Fruit fly (Drosophila melanogaster) whole organism, embryonic: ENCODE data around the gene klar.

Source experiments
- B-H1 ChIP-seq: fragments of 200-800 bp; sonication (Bioruptor generic); IDR thresholded peaks from 3 replicates; pipeline ENCODE4 v1.3.6; 2022; ENCODE audit warnings: missing biosample characterization, missing genetic modification characterization
- CG10209 ChIP-seq: fragments of 200-800 bp; sonication (Bioruptor generic); optimal IDR thresholded peaks from 3 replicates; lab custom pipeline; 2017; ENCODE audit warnings: missing biosample characterization, mild to moderate bottlenecking, missing genetic modification characterization, missing genetic modification reagents
- CG1024 ChIP-seq: fragments of 200-800 bp; sonication (Bioruptor generic); IDR thresholded peaks from 2 replicates; pipeline ENCODE4 v1.3.6; 2022; ENCODE audit warnings: missing biosample characterization, missing genetic modification characterization
- CG10431 ChIP-seq: fragments of 200-800 bp; sonication (Bioruptor generic); optimal IDR thresholded peaks from 3 replicates; lab custom pipeline; 2018; ENCODE audit warnings: missing biosample characterization, mild to moderate bottlenecking, missing genetic modification characterization
- CG10979 ChIP-seq: fragments of 200-800 bp; sonication (Bioruptor generic); optimal IDR thresholded peaks from 2 replicates; lab custom pipeline; 2018; ENCODE audit warnings: missing biosample characterization, mild to moderate bottlenecking, missing genetic modification characterization, moderate library complexity
- CG11093 ChIP-seq: fragments of 200-800 bp; sonication (Bioruptor generic); IDR thresholded peaks from 3 replicates; pipeline ENCODE4 v1.3.6; 2022; ENCODE audit warnings: missing biosample characterization, missing genetic modification characterization
- CG12104 ChIP-seq: fragments of 200-800 bp; sonication (Bioruptor generic); optimal IDR thresholded peaks from 3 replicates; lab custom pipeline; 2016; ENCODE audit warnings: missing biosample characterization, missing genetic modification characterization
- CG15696 ChIP-seq: fragments of 200-800 bp; sonication (Bioruptor generic); optimal IDR thresholded peaks from 2 replicates; lab custom pipeline; 2019; ENCODE audit warnings: missing biosample characterization, mild to moderate bottlenecking, missing genetic modification characterization, moderate library complexity
- CG17568 ChIP-seq: fragments of 200-800 bp; sonication (Bioruptor generic); optimal IDR thresholded peaks from 2 replicates; lab custom pipeline; 2018; ENCODE audit warnings: missing biosample characterization, mild to moderate bottlenecking, missing genetic modification characterization, moderate library complexity
- CG18262 ChIP-seq: fragments of 200-800 bp; optimal IDR thresholded peaks from 3 replicates; lab custom pipeline; 2019; ENCODE audit warnings: missing biosample characterization, mild to moderate bottlenecking, missing genetic modification characterization, moderate library complexity
- CG2712 ChIP-seq: fragments of 200-800 bp; optimal IDR thresholded peaks from 3 replicates; lab custom pipeline; 2019; ENCODE audit warnings: missing biosample characterization, mild to moderate bottlenecking, missing genetic modification characterization, moderate library complexity
- CG31365 ChIP-seq: fragments of 200-800 bp; sonication (Bioruptor generic); optimal IDR thresholded peaks from 2 replicates; lab custom pipeline; 2018; ENCODE audit warnings: missing biosample characterization, mild to moderate bottlenecking, missing genetic modification characterization
- CG3163 ChIP-seq: fragments of 200-800 bp; sonication (Bioruptor generic); optimal IDR thresholded peaks from 3 replicates; lab custom pipeline; 2016; ENCODE audit warnings: missing biosample characterization, missing genetic modification characterization
- CG32767 ChIP-seq: fragments of 200-800 bp; sonication (Bioruptor generic); IDR thresholded peaks from 2 replicates; pipeline ENCODE4 v1.3.6; 2022; ENCODE audit warnings: missing biosample characterization, missing genetic modification characterization
- CG5180 ChIP-seq: fragments of 200-800 bp; sonication (Bioruptor generic); optimal IDR thresholded peaks from 3 replicates; lab custom pipeline; 2017; ENCODE audit warnings: missing biosample characterization, missing genetic modification characterization, mild to moderate bottlenecking, moderate library complexity, missing genetic modification reagents
- CG8924 ChIP-seq: fragments of 200-800 bp; optimal IDR thresholded peaks from 3 replicates; lab custom pipeline; 2019; ENCODE audit warnings: missing biosample characterization, mild to moderate bottlenecking, missing genetic modification characterization, moderate library complexity
- CG8944 ChIP-seq: fragments of 200-800 bp; sonication (Bioruptor generic); optimal IDR thresholded peaks from 3 replicates; lab custom pipeline; 2016; ENCODE audit warnings: missing biosample characterization, missing genetic modification characterization
- CG9932 ChIP-seq: fragments of 200-800 bp; sonication (Bioruptor generic); IDR thresholded peaks from 2 replicates; pipeline ENCODE4 v1.3.6; 2022; ENCODE audit warnings: missing biosample characterization, missing genetic modification characterization
- Dll ChIP-seq: fragments of 200-800 bp; sonication (Bioruptor generic); IDR thresholded peaks from 4 replicates; pipeline ENCODE4 v1.3.6; 2022; ENCODE audit warnings: missing biosample characterization, missing genetic modification characterization; ENCODE audit not compliant: partially characterized antibody
- Ets97D ChIP-seq: fragments of 200-800 bp; sonication (Bioruptor generic); optimal IDR thresholded peaks from 3 replicates; lab custom pipeline; 2016; ENCODE audit warnings: missing biosample characterization, missing genetic modification characterization
- HmgD ChIP-seq: fragments of 200-800 bp; sonication (Bioruptor generic); optimal IDR thresholded peaks from 3 replicates; lab custom pipeline; 2016; ENCODE audit warnings: missing biosample characterization, missing genetic modification characterization
- Jarid2 ChIP-seq: fragments of 200-800 bp; sonication (Bioruptor generic); optimal IDR thresholded peaks from 3 replicates; lab custom pipeline; 2017; ENCODE audit warnings: mild to moderate bottlenecking, missing biosample characterization, missing genetic modification reagents, missing genetic modification characterization
- NFAT ChIP-seq: fragments of 200-800 bp; sonication (Bioruptor generic); IDR thresholded peaks from 2 replicates; pipeline ENCODE4 v1.3.6; 2022; ENCODE audit warnings: missing biosample characterization, missing genetic modification characterization
- Opbp ChIP-seq: fragments of 200-800 bp; sonication (Bioruptor generic); IDR thresholded peaks from 3 replicates; pipeline ENCODE4 v1.3.6; 2022; ENCODE audit warnings: missing biosample characterization, missing genetic modification characterization; ENCODE audit not compliant: partially characterized antibody
- Ravus ChIP-seq: fragments of 200-800 bp; sonication (Bioruptor generic); IDR thresholded peaks from 2 replicates; pipeline ENCODE4 v1.3.6; 2022; ENCODE audit warnings: missing biosample characterization, missing genetic modification characterization
- Stat92E ChIP-seq, 3 experiments: fragments of >200 bp in 2 of 3; fragments of 200-800 bp in 1 of 3; sonication (Bioruptor generic) in 1 of 3; optimal IDR thresholded peaks; 2 replicates each; lab custom pipeline; 2017 to 2019; ENCODE audit warnings: missing biosample characterization in 3 of 3, missing genetic modification characterization in 3 of 3, mild to moderate bottlenecking in 1 of 3, moderate library complexity in 1 of 3
- ab ChIP-seq: fragments of 200-800 bp; sonication (Bioruptor generic); optimal IDR thresholded peaks from 2 replicates; lab custom pipeline; 2016; ENCODE audit warnings: missing biosample characterization, missing genetic modification characterization
- cas ChIP-seq: fragments of 200-800 bp; sonication (Bioruptor generic); IDR thresholded peaks from 2 replicates; pipeline ENCODE4 v1.3.6; 2022; ENCODE audit warnings: missing biosample characterization, missing genetic modification characterization
- dati ChIP-seq: fragments of 200-800 bp; sonication (Bioruptor generic); IDR thresholded peaks from 2 replicates; pipeline ENCODE4 v1.3.6; 2022; ENCODE audit warnings: missing biosample characterization, missing genetic modification characterization
- dmrt99B ChIP-seq: fragments of 200-800 bp; sonication (Bioruptor generic); optimal IDR thresholded peaks from 2 replicates; lab custom pipeline; 2018; ENCODE audit warnings: missing biosample characterization, mild to moderate bottlenecking, missing genetic modification characterization, moderate library complexity
- esg ChIP-seq: fragments of 200-800 bp; sonication (Bioruptor generic); conservative IDR thresholded peaks from 2 replicates; pipeline ENCODE4 v1.3.6; 2022; ENCODE audit warnings: missing biosample characterization, missing genetic modification characterization
- fd96Cb ChIP-seq: fragments of 200-800 bp; sonication (Bioruptor generic); optimal IDR thresholded peaks from 2 replicates; lab custom pipeline; 2018; ENCODE audit warnings: missing biosample characterization, mild to moderate bottlenecking, missing genetic modification characterization, moderate library complexity
- grn ChIP-seq: fragments of 200-800 bp; sonication (Bioruptor generic); optimal IDR thresholded peaks from 3 replicates; lab custom pipeline; 2017; ENCODE audit warnings: missing biosample characterization, missing genetic modification characterization
- ham ChIP-seq: fragments of 200-800 bp; sonication (Bioruptor generic); IDR thresholded peaks from 2 replicates; pipeline ENCODE4 v1.3.6; 2022; ENCODE audit warnings: missing biosample characterization, missing genetic modification characterization
- jigr1 ChIP-seq: fragments of 200-800 bp; sonication (Bioruptor generic); IDR thresholded peaks from 3 replicates; pipeline ENCODE4 v1.3.6; 2022; ENCODE audit warnings: missing biosample characterization, missing genetic modification characterization
- ken ChIP-seq: fragments of 200-800 bp; sonication (Bioruptor generic); IDR thresholded peaks from 3 replicates; pipeline ENCODE4 v1.3.6; 2022; ENCODE audit warnings: missing biosample characterization, missing genetic modification characterization
- lab ChIP-seq: fragments of 200-800 bp; sonication (Bioruptor generic); optimal IDR thresholded peaks from 3 replicates; lab custom pipeline; 2017; ENCODE audit warnings: missing biosample characterization, missing genetic modification characterization, mild to moderate bottlenecking, moderate library complexity, missing genetic modification reagents
- lola ChIP-seq, 3 experiments: fragments of >200 bp in 2 of 3; fragments of 200-800 bp in 1 of 3; sonication (Bioruptor generic) in 1 of 3; optimal IDR thresholded peaks; 2 replicates each; lab custom pipeline; 2017 to 2019; ENCODE audit warnings: missing biosample characterization in 3 of 3, missing genetic modification characterization in 3 of 3, mild to moderate bottlenecking in 1 of 3, moderate library complexity in 1 of 3
- lov ChIP-seq, 2 experiments: fragments of 200-800 bp in 1 of 2; fragments of >200 bp in 1 of 2; sonication (Bioruptor generic) in 1 of 2; IDR thresholded peaks in 1 of 2; optimal IDR thresholded peaks in 1 of 2; 2 replicates in 1 of 2; 3 replicates in 1 of 2; pipeline versions ENCODE4 v1.3.6 to Lab custom; 2017 to 2022; ENCODE audit warnings: missing biosample characterization in 1 of 2, missing genetic modification characterization in 1 of 2
- mirr ChIP-seq: fragments of 200-800 bp; sonication (Bioruptor generic); optimal IDR thresholded peaks from 3 replicates; lab custom pipeline; 2018; ENCODE audit warnings: missing biosample characterization, mild to moderate bottlenecking, missing genetic modification characterization
- pho ChIP-seq: fragments of 200-800 bp; sonication (Bioruptor generic); optimal IDR thresholded peaks from 2 replicates; lab custom pipeline; 2016; ENCODE audit warnings: missing biosample characterization, missing genetic modification characterization
- pum ChIP-seq: fragments of 200-800 bp; sonication (Bioruptor generic); optimal IDR thresholded peaks from 2 replicates; lab custom pipeline; 2016; ENCODE audit warnings: missing biosample characterization, missing genetic modification characterization
- rib ChIP-seq: fragments of 200-800 bp; sonication (Bioruptor generic); IDR thresholded peaks from 2 replicates; pipeline ENCODE4 v1.3.6; 2022; ENCODE audit warnings: missing biosample characterization, missing genetic modification characterization
- slou ChIP-seq: fragments of 200-800 bp; sonication (Bioruptor generic); optimal IDR thresholded peaks from 3 replicates; lab custom pipeline; 2016; ENCODE audit warnings: missing biosample characterization, missing genetic modification characterization
- stc ChIP-seq: fragments of 200-800 bp; sonication (Bioruptor generic); IDR thresholded peaks from 2 replicates; pipeline ENCODE4 v1.3.6; 2022; ENCODE audit warnings: missing biosample characterization, missing genetic modification characterization
- tap ChIP-seq: fragments of 200-800 bp; optimal IDR thresholded peaks from 3 replicates; lab custom pipeline; 2019; ENCODE audit warnings: missing biosample characterization, mild to moderate bottlenecking, missing genetic modification characterization, moderate library complexity

Gene klar

DNA sequence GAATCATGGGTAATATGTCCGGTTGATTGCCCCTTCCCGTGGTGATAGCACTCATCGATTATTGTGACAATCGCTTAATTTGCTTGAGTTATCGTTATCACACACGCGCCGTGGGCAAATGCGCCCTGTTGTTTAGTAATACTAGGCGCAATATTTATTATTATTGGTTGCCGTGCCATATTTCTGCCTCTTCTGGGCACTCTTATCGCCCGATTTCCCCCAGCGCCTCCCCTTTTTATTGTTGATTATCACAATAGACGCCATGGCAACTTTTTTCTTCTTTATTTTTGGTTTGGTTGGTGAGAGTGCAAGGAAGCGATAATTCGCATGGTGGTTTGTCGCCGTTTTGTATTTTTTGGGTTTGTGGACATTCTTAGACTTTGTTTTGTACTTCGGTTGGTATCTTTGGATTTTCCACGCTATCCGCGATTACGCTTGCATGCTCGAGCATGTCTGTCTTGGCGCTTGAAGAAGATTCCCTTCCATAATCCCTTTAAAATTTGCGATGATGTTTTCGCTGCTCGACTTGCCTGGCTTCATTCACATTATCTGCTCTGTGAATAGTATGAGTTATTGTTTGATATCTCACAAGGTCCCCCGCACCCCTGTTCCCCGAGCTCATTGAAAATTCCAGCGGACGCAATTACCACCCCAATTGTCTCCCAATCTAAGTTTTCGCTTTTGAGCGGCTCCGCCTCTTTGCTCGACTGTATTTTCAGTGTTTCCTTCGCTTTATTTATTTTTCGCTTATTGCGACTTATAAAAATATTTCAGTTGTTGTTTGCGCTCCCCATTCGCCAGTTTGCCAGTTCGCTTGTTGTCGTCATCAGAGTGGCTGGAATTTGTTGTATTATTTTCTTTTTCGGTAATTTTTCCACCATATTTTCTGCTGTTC lies 8.1 kb upstream of the klar start (continued):
- TF ChIP-seq CG3163 (GFP tag; lab: Kevin White, UChicago) (no peak), tap (no peak), slou (GFP tag; lab: Kevin White, UChicago) (no peak), CG31365 (tag; lab: Kevin White, UChicago) (no peak), CG15696 (tag; lab: Kevin White, UChicago) (no peak), ham (no peak), lov (optimal IDR thresholded peaks at IDR 0.05; lab: Kevin White, UChicago) (no peak), lov (GFP tag; IDR thresholded peaks at IDR 0.05; lab: Robert Waterston, UW) (no peak), lab (GFP tag; lab: Kevin White, UChicago) (peak; percentile 58), Dll (GFP tag; lab: Robert Waterston, UW) (peak; percentile 42; the same call in 1 of the 4 replicates), CG10209 (GFP tag; lab: Kevin White, UChicago) (peak; percentile 10), grn (GFP tag; lab: Kevin White, UChicago) (peak; percentile 62), NFAT (peak; percentile 43; the same call in 1 of the 2 replicates), jigr1 (GFP tag; lab: Robert Waterston, UW) (no peak), stc (no peak), CG8924 (tag; lab: Kevin White, UChicago) (no peak)

DNA sequence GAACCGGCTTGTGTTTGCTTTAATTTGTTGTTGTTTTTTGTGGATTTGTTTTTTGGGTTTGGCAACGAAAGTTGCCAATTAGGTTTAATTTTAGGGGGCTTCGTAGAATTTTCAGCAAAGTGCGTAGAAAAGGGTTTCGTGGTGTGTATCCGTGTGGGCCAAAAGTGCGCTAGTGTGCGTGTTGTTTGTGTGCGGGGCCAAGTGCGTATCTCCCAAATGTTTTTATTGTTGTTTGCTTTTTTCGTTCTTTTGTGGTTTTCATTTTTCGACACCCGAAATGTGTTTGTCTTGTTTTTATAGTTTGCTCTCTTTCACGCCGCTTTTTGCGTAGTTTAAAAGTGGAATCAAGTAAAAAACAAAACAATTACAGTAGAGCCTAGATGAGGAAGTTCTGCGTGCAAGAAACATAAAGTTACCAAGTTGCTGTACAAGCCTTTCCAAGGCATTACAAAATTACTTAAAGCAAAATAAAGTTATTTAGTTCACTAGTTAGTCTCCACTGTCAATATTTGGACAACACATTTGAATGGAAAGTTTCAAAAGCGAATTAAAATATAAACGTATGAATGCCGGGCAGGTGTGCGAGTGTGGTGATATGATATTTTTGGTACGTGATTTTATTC lies 6.5 kb upstream of the klar start:
- TF ChIP-seq Ravus = peak; percentile 41; the same call in 1 of the 2 replicates
- peak; percentile 59; the same call in 1 of the 3 replicates for TF ChIP-seq ken (GFP tag; lab: Robert Waterston, UW)
- no peak for TF ChIP-seq lola (GFP tag; optimal IDR thresholded peaks at IDR 0.05; lab: Kevin White, UChicago)
- peak; percentile 54 for TF ChIP-seq CG8944 (GFP tag; lab: Kevin White, UChicago)
- TF ChIP-seq fd96Cb (tag; lab: Kevin White, UChicago) = no peak
- no peak for TF ChIP-seq Stat92E (GFP tag; optimal IDR thresholded peaks at IDR 0.05; lab: Kevin White, UChicago)
- peak; percentile 20 for TF ChIP-seq CG18262
- TF ChIP-seq CG2712 = peak; percentile 37
- TF ChIP-seq rib (GFP tag; lab: Robert Waterston, UW) = peak; percentile 94
- TF ChIP-seq pho (GFP tag; lab: Kevin White, UChicago) = peak; percentile 94
- TF ChIP-seq CG17568 (GFP tag; lab: Kevin White, UChicago) = peak; percentile 47
- peak; percentile 18 for TF ChIP-seq Jarid2 (GFP tag; lab: Kevin White, UChicago)
- peak; percentile 15 for TF ChIP-seq ab (GFP tag; lab: Kevin White, UChicago)
- peak; percentile 48 for TF ChIP-seq CG12104 (GFP tag; lab: Kevin White, UChicago)
- peak; percentile 57 for TF ChIP-seq pum
- peak; percentile 66; the same call in 2 of the 3 replicates for TF ChIP-seq CG11093
- peak; percentile 40 for TF ChIP-seq Ets97D (GFP tag; lab: Kevin White, UChicago)
- no peak for TF ChIP-seq Opbp (GFP tag; lab: Robert Waterston, UW)
- no peak for TF ChIP-seq dati (GFP tag; lab: Robert Waterston, UW)
- peak; percentile 89 for TF ChIP-seq cas (GFP tag; lab: Robert Waterston, UW)
- peak; percentile 8 for TF ChIP-seq HmgD (GFP tag; lab: Kevin White, UChicago)
- TF ChIP-seq CG10979 = no peak
- TF ChIP-seq B-H1 (GFP tag; lab: Robert Waterston, UW) = peak; percentile 65; the same call in 2 of the 3 replicates
- TF ChIP-seq dmrt99B (tag; lab: Kevin White, UChicago) = peak; percentile 37
- TF ChIP-seq esg (GFP tag; lab: Robert Waterston, UW) = peak; percentile 72
- TF ChIP-seq CG9932 (GFP tag; lab: Robert Waterston, UW) = peak; percentile 99
- TF ChIP-seq CG5180 (GFP tag; lab: Kevin White, UChicago) = no peak
- TF ChIP-seq CG10431 (GFP tag; lab: Kevin White, UChicago) = no peak
- no peak for TF ChIP-seq CG1024
- TF ChIP-seq mirr (GFP tag; lab: Kevin White, UChicago) = no peak
- peak; percentile 61 for TF ChIP-seq CG32767 (GFP tag; lab: Robert Waterston, UW)
